Worm (Caenorhabditis elegans) whole organism, mixed stage, embryonic: ENCODE results near the gene lips-11.

Experiments used
- bed-3 ChIP-seq: fragments of 200-800 bp; sonication (Bioruptor generic); optimal IDR thresholded peaks from 3 replicates; lab custom pipeline; 2018; ENCODE audit warnings: mild to moderate bottlenecking, missing genetic modification characterization, moderate library complexity, missing compliant biosample characterization
- ceh-43 ChIP-seq: fragments of 200-800 bp; sonication (Bioruptor generic); optimal IDR thresholded peaks from 2 replicates; lab custom pipeline; 2018; ENCODE audit warnings: mild to moderate bottlenecking, missing genetic modification characterization, moderate library complexity, missing compliant biosample characterization
- ceh-83 ChIP-seq: fragments of 200-800 bp; sonication (Bioruptor generic); optimal IDR thresholded peaks from 2 replicates; lab custom pipeline; 2018; ENCODE audit warnings: mild to moderate bottlenecking, missing genetic modification characterization, missing compliant biosample characterization
- cnd-1 ChIP-seq: fragments of 200-800 bp; sonication (Bioruptor generic); optimal IDR thresholded peaks from 2 replicates; lab custom pipeline; 2018; ENCODE audit warnings: mild to moderate bottlenecking, missing genetic modification characterization, missing compliant biosample characterization
- drap-1 ChIP-seq: fragments of 200-800 bp; sonication (Bioruptor generic); optimal IDR thresholded peaks from 3 replicates; lab custom pipeline; 2018; ENCODE audit warnings: mild to moderate bottlenecking, missing genetic modification characterization, missing compliant biosample characterization
- elt-1 ChIP-seq: sonication (generic microtip); optimal IDR thresholded peaks from 2 replicates; lab custom pipeline; 2017; ENCODE audit warnings: missing genetic modification characterization, mild to moderate bottlenecking, missing compliant biosample characterization, antibody characterized with exemption, moderate library complexity, borderline replicate concordance; ENCODE audit not compliant: insufficient read depth
- flh-1 ChIP-seq: fragments of 200-800 bp; sonication (Bioruptor generic); optimal IDR thresholded peaks from 2 replicates; lab custom pipeline; 2018; ENCODE audit warnings: mild to moderate bottlenecking, missing genetic modification characterization, moderate library complexity, missing compliant biosample characterization
- ham-2 ChIP-seq: fragments of 200-800 bp; sonication (Bioruptor generic); optimal IDR thresholded peaks from 2 replicates; lab custom pipeline; 2018; ENCODE audit warnings: mild to moderate bottlenecking, missing genetic modification characterization, missing compliant biosample characterization
- hlh-1 ChIP-seq: fragments of 150-350 bp; optimal IDR thresholded peaks from 2 replicates; lab custom pipeline; 2014; ENCODE audit warnings: missing biosample characterization, missing genetic modification reagents, missing genetic modification characterization
- lin-32 ChIP-seq: fragments of 200-800 bp; sonication (Bioruptor generic); optimal IDR thresholded peaks from 2 replicates; lab custom pipeline; 2018; ENCODE audit warnings: mild to moderate bottlenecking, missing genetic modification characterization, missing compliant biosample characterization
- mab-5 ChIP-seq: fragments of 150-350 bp; optimal IDR thresholded peaks from 2 replicates; lab custom pipeline; 2014; ENCODE audit warnings: missing biosample characterization, missing genetic modification characterization
- mep-1 ChIP-seq: fragments of 150-350 bp; optimal IDR thresholded peaks from 2 replicates; lab custom pipeline; 2017; ENCODE audit warnings: missing biosample characterization, missing genetic modification reagents, missing genetic modification characterization, inconsistent platforms
- mls-2 ChIP-seq: sonication (generic microtip); optimal IDR thresholded peaks from 2 replicates; lab custom pipeline; 2016; ENCODE audit warnings: mild to moderate bottlenecking, missing genetic modification characterization, moderate library complexity, missing compliant biosample characterization
- nhr-2 ChIP-seq: fragments of 150-350 bp; optimal IDR thresholded peaks from 2 replicates; lab custom pipeline; 2014; ENCODE audit warnings: missing biosample characterization, missing genetic modification characterization
- nhr-237 ChIP-seq: fragments of 150-350 bp; optimal IDR thresholded peaks from 2 replicates; lab custom pipeline; 2014; ENCODE audit warnings: missing biosample characterization, missing genetic modification characterization
- nhr-28 ChIP-seq: fragments of 150-350 bp; optimal IDR thresholded peaks from 2 replicates; lab custom pipeline; 2014; ENCODE audit warnings: missing biosample characterization, missing genetic modification characterization
- nhr-76 ChIP-seq: sonication (generic microtip); optimal IDR thresholded peaks from 2 replicates; lab custom pipeline; 2017; ENCODE audit warnings: missing biosample characterization, missing genetic modification characterization
- pha-4 ChIP-seq: fragments of 150-350 bp; optimal IDR thresholded peaks from 2 replicates; lab custom pipeline; 2018; ENCODE audit warnings: missing biosample characterization, missing genetic modification reagents, missing genetic modification characterization
- sem-2 ChIP-seq: fragments of 200-800 bp; sonication (Bioruptor generic); optimal IDR thresholded peaks from 2 replicates; lab custom pipeline; 2018; ENCODE audit warnings: mild to moderate bottlenecking, missing genetic modification characterization, missing compliant biosample characterization
- snpc-4 ChIP-seq: fragments of 150-350 bp; optimal IDR thresholded peaks from 2 replicates; lab custom pipeline; 2014; ENCODE audit warnings: missing biosample characterization, missing genetic modification characterization
- sptf-1 ChIP-seq: sonication (generic microtip); optimal IDR thresholded peaks from 2 replicates; lab custom pipeline; 2017; ENCODE audit warnings: mild to moderate bottlenecking, missing genetic modification characterization, moderate library complexity, missing compliant biosample characterization
- tbx-8 ChIP-seq: fragments of 200-800 bp; sonication (Bioruptor generic); optimal IDR thresholded peaks from 2 replicates; lab custom pipeline; 2018; ENCODE audit warnings: mild to moderate bottlenecking, missing genetic modification characterization, moderate library complexity, missing compliant biosample characterization
- unc-120 ChIP-seq: sonication (generic microtip); optimal IDR thresholded peaks from 2 replicates; lab custom pipeline; 2017; ENCODE audit warnings: missing genetic modification characterization, missing compliant biosample characterization; ENCODE audit not compliant: poor library complexity, severe bottlenecking
- unc-39 ChIP-seq: fragments of 150-350 bp; optimal IDR thresholded peaks from 2 replicates; lab custom pipeline; 2014; ENCODE audit warnings: missing biosample characterization, missing genetic modification characterization
- unc-62 ChIP-seq: fragments of 150-350 bp; optimal IDR thresholded peaks from 2 replicates; lab custom pipeline; 2014; ENCODE audit warnings: missing biosample characterization, missing genetic modification reagents, missing genetic modification characterization
- zip-8 ChIP-seq: fragments of 150-350 bp; optimal IDR thresholded peaks from 2 replicates; lab custom pipeline; 2014; ENCODE audit warnings: missing biosample characterization, missing genetic modification characterization
- ztf-11 ChIP-seq: fragments of 150-350 bp; optimal IDR thresholded peaks from 2 replicates; lab custom pipeline; 2014; ENCODE audit warnings: missing biosample characterization, missing genetic modification characterization

Gene lips-11

ce11 chrII:1140689-1141088 lies 29.9 kb upstream of the lips-11 start, which contains the start of gene W09B6.4:
TSS of gene W09B6.4 (minus strand) at chrII:1140839.
- TF ChIP-seq elt-1 (tag; lab: Kevin White, UChicago) (no peak), snpc-4 (tag; lab: Kevin White, UChicago) (no peak), tbx-8 (GFP tag; lab: Kevin White, UChicago) (no peak), zip-8 (tag; lab: Kevin White, UChicago) (no peak), ceh-43 (no peak), unc-120 (tag; lab: Kevin White, UChicago) (no peak), unc-39 (tag; lab: Kevin White, UChicago) (no peak), nhr-28 (tag; lab: Kevin White, UChicago) (no peak), ztf-11 (no peak), flh-1 (GFP tag; lab: Kevin White, UChicago) (no peak), pha-4 (no peak), drap-1 (GFP tag; lab: Kevin White, UChicago) (no peak), unc-62 (GFP tag; lab: Kevin White, UChicago) (no peak), lin-32 (GFP tag; lab: Kevin White, UChicago) (no peak), nhr-237 (tag; lab: Kevin White, UChicago) (no peak), mep-1 (tag; lab: Kevin White, UChicago) (no peak), sem-2 (GFP tag; lab: Kevin White, UChicago) (no peak)

ce11 chrII:1138618-1139017 lies 27.8 kb upstream of the lips-11 start:
- no peak for TF ChIP-seq ham-2 (GFP tag; lab: Kevin White, UChicago)
- TF ChIP-seq elt-1 (tag; lab: Kevin White, UChicago), result peak; percentile 63

- TF ChIP-seq unc-120 (tag; lab: Kevin White, UChicago) (no peak), nhr-237 (tag; lab: Kevin White, UChicago) (no peak), tbx-8 (GFP tag; lab: Kevin White, UChicago) (no peak)
Observed at ce11 chrII:1136485-1136884, 25.7 kb upstream of the lips-11 start, which contains the start of gene pod-2. TSS of gene pod-2 (plus strand) at chrII:1136785.

- TF ChIP-seq sptf-1 (peak; percentile 47), cnd-1 (tag; lab: Kevin White, UChicago) (peak; percentile 5)
Observed at ce11 chrII:1134314-1135108, 23.7 kb upstream of the lips-11 start.

ce11 chrII:1133295-1133694 lies 22.5 kb upstream of the lips-11 start:
- no peak for TF ChIP-seq unc-39 (tag; lab: Kevin White, UChicago)

- TF ChIP-seq elt-1 (tag; lab: Kevin White, UChicago) (no peak), nhr-76 (no peak), sem-2 (GFP tag; lab: Kevin White, UChicago) (no peak), snpc-4 (tag; lab: Kevin White, UChicago) (no peak), nhr-2 (tag; lab: Kevin White, UChicago) (no peak), mls-2 (tag; lab: Kevin White, UChicago) (no peak), hlh-1 (tag; lab: Kevin White, UChicago) (no peak), mab-5 (no peak), ceh-83 (no peak), ceh-43 (no peak), flh-1 (GFP tag; lab: Kevin White, UChicago) (no peak), drap-1 (GFP tag; lab: Kevin White, UChicago) (no peak), bed-3 (no peak)
- TF ChIP-seq, all 35 proteins: peak for 0
Observed at ce11 chrII:1132750-1133149, 21.9 kb upstream of the lips-11 start.
